Fruit fly (Drosophila melanogaster) whole organism: Measurements from ENCODE around the gene grn.

Source experiments
- Dll ChIP-seq: fragments of >200 bp; optimal IDR thresholded peaks from 2 replicates; lab custom pipeline; 2017
- psq ChIP-seq: fragments of >200 bp; optimal IDR thresholded peaks from 2 replicates; lab custom pipeline; 2017

DNA sequence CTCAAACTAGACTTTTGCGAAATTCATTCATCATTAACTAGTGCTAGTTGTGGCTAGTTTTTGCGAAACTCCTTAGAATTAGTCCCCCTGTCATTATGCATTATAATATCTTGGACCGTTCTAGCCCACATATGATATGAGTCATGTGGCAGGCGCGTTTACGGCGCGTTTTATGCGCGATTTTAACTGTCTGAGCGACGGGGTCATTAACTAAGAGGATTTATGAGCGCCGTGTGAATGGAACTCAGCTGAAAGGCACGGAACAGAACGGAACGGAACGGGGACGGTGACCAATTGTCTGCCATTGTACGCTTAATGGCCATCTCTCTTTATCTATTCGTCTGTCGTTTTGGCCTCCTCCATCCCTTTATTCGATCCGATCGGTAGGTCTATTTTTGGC is 63.2 kb downstream of the grn start:
- TF ChIP-seq Dll (lab: Kevin White, UChicago) (no peak), psq (no peak)
